Fruit fly (Drosophila melanogaster) whole organism, prepupa: Measurements from ENCODE around the gene Cyp309a2.

Source experiments
- Blimp-1 ChIP-seq: fragments of 200-800 bp; sonication (Bioruptor generic); optimal IDR thresholded peaks from 3 replicates; lab custom pipeline; 2017; ENCODE audit warnings: missing biosample characterization, missing genetic modification characterization, mild to moderate bottlenecking, moderate library complexity, missing genetic modification reagents
- CG10631 ChIP-seq: fragments of 200-800 bp; sonication (Bioruptor generic); optimal IDR thresholded peaks from 2 replicates; lab custom pipeline; 2016; ENCODE audit warnings: missing biosample characterization, missing genetic modification characterization
- CG10669 ChIP-seq: fragments of 200-800 bp; sonication (Bioruptor generic); optimal IDR thresholded peaks from 3 replicates; lab custom pipeline; 2018; ENCODE audit warnings: missing biosample characterization, mild to moderate bottlenecking, missing genetic modification characterization, moderate library complexity
- CG11294 ChIP-seq: fragments of 200-800 bp; sonication (Bioruptor generic); IDR thresholded peaks from 2 replicates; pipeline ENCODE4 v1.3.6; 2022; ENCODE audit warnings: missing biosample characterization, missing genetic modification characterization
- CG11762 ChIP-seq: fragments of 200-800 bp; sonication (Bioruptor generic); optimal IDR thresholded peaks from 3 replicates; lab custom pipeline; 2016; ENCODE audit warnings: missing biosample characterization, missing genetic modification characterization; ENCODE audit not compliant: insufficient read depth
- CG16779 ChIP-seq: fragments of 200-800 bp; sonication (Bioruptor generic); optimal IDR thresholded peaks from 3 replicates; lab custom pipeline; 2017; ENCODE audit warnings: missing biosample characterization, mild to moderate bottlenecking, missing genetic modification characterization
- CG31627 ChIP-seq: fragments of 200-800 bp; sonication (Bioruptor generic); optimal IDR thresholded peaks from 3 replicates; lab custom pipeline; 2016; ENCODE audit warnings: missing biosample characterization, missing genetic modification characterization
- CG32006 ChIP-seq: fragments of 200-800 bp; sonication (Bioruptor generic); optimal IDR thresholded peaks from 3 replicates; lab custom pipeline; 2017; ENCODE audit warnings: missing biosample characterization, mild to moderate bottlenecking, missing genetic modification characterization
- CG3919 ChIP-seq: fragments of 200-800 bp; sonication (Bioruptor generic); optimal IDR thresholded peaks from 3 replicates; lab custom pipeline; 2016; ENCODE audit warnings: missing biosample characterization, missing genetic modification characterization
- CG4318 ChIP-seq: fragments of 200-800 bp; sonication (Bioruptor generic); optimal IDR thresholded peaks from 3 replicates; lab custom pipeline; 2017; ENCODE audit warnings: missing biosample characterization, mild to moderate bottlenecking, missing genetic modification characterization
- CG6163 ChIP-seq: fragments of 200-800 bp; sonication (Bioruptor generic); IDR thresholded peaks from 3 replicates; pipeline ENCODE4 v1.3.6; 2022; ENCODE audit warnings: missing biosample characterization, missing genetic modification characterization
- CG6808 ChIP-seq: fragments of 200-800 bp; sonication (Bioruptor generic); optimal IDR thresholded peaks from 3 replicates; lab custom pipeline; 2017; ENCODE audit warnings: missing biosample characterization, missing genetic modification characterization, mild to moderate bottlenecking, moderate library complexity, missing genetic modification reagents
- CG7368 ChIP-seq: fragments of 200-800 bp; sonication (Bioruptor generic); optimal IDR thresholded peaks from 3 replicates; lab custom pipeline; 2016; ENCODE audit warnings: missing biosample characterization, missing genetic modification characterization
- CG8119 ChIP-seq: fragments of 200-800 bp; sonication (Bioruptor generic); IDR thresholded peaks from 3 replicates; pipeline ENCODE4 v1.3.6; 2022; ENCODE audit warnings: missing biosample characterization, missing genetic modification characterization
- CG8319 ChIP-seq: fragments of 200-800 bp; sonication (Bioruptor generic); optimal IDR thresholded peaks from 3 replicates; lab custom pipeline; 2016; ENCODE audit warnings: missing biosample characterization, missing genetic modification characterization
- CG8632 ChIP-seq: fragments of 200-800 bp; sonication (Bioruptor generic); optimal IDR thresholded peaks from 3 replicates; lab custom pipeline; 2016; ENCODE audit warnings: missing biosample characterization, missing genetic modification characterization
- CG9139 ChIP-seq: fragments of 200-800 bp; sonication (Bioruptor generic); optimal IDR thresholded peaks from 3 replicates; lab custom pipeline; 2017; ENCODE audit warnings: missing biosample characterization, mild to moderate bottlenecking, missing genetic modification characterization
- Eip75B ChIP-seq: fragments of 200-800 bp; sonication (Bioruptor generic); optimal IDR thresholded peaks from 3 replicates; lab custom pipeline; 2016; ENCODE audit warnings: missing biosample characterization, missing genetic modification characterization
- Eip78C ChIP-seq: fragments of 200-800 bp; sonication (Bioruptor generic); peaks from one replicate; lab custom pipeline; 2016; ENCODE audit warnings: missing biosample characterization, missing genetic modification characterization
- Eip93F ChIP-seq: fragments of 200-800 bp; sonication (Bioruptor generic); optimal IDR thresholded peaks from 2 replicates; lab custom pipeline; 2016; ENCODE audit warnings: missing biosample characterization, mild to moderate bottlenecking, missing genetic modification characterization
- Ets21C ChIP-seq: fragments of 200-800 bp; sonication (Bioruptor generic); optimal IDR thresholded peaks from 3 replicates; lab custom pipeline; 2016; ENCODE audit warnings: missing biosample characterization, missing genetic modification characterization
- Ets96B ChIP-seq: fragments of 200-800 bp; optimal IDR thresholded peaks from 2 replicates; lab custom pipeline; 2019; ENCODE audit warnings: missing biosample characterization, mild to moderate bottlenecking, missing genetic modification characterization, moderate library complexity
- Gug ChIP-seq: fragments of 200-800 bp; sonication (Bioruptor generic); IDR thresholded peaks from 2 replicates; pipeline ENCODE4 v1.3.6; 2022; ENCODE audit warnings: missing biosample characterization, missing genetic modification characterization
- Hr39 ChIP-seq: fragments of 200-800 bp; sonication (Bioruptor generic); optimal IDR thresholded peaks from 2 replicates; lab custom pipeline; 2016; ENCODE audit warnings: missing biosample characterization, missing genetic modification characterization
- Hr4 ChIP-seq: fragments of 200-800 bp; sonication (Bioruptor generic); optimal IDR thresholded peaks from 3 replicates; lab custom pipeline; 2016; ENCODE audit warnings: missing biosample characterization, missing genetic modification characterization
- Lpt ChIP-seq: fragments of 200-800 bp; sonication (Bioruptor generic); optimal IDR thresholded peaks from 3 replicates; lab custom pipeline; 2016; ENCODE audit warnings: missing biosample characterization, missing genetic modification characterization
- Met ChIP-seq: fragments of 200-800 bp; sonication (Bioruptor generic); optimal IDR thresholded peaks from 3 replicates; lab custom pipeline; 2016; ENCODE audit warnings: missing biosample characterization, missing genetic modification characterization
- Sox102F ChIP-seq: fragments of 200-800 bp; sonication (Bioruptor generic); optimal IDR thresholded peaks from 2 replicates; lab custom pipeline; 2016; ENCODE audit warnings: missing biosample characterization, mild to moderate bottlenecking, missing genetic modification characterization
- Sox14 ChIP-seq: fragments of 200-800 bp; sonication (Bioruptor generic); optimal IDR thresholded peaks from 3 replicates; lab custom pipeline; 2016; ENCODE audit warnings: missing biosample characterization, missing genetic modification characterization
- Sox15 ChIP-seq: fragments of 200-800 bp; sonication (Bioruptor generic); optimal IDR thresholded peaks from 3 replicates; lab custom pipeline; 2016; ENCODE audit warnings: missing biosample characterization, missing genetic modification characterization
- achi ChIP-seq: fragments of 200-800 bp; sonication (Bioruptor generic); optimal IDR thresholded peaks from 3 replicates; lab custom pipeline; 2016; ENCODE audit warnings: missing biosample characterization, missing genetic modification characterization
- acj6 ChIP-seq: fragments of 200-800 bp; sonication (Bioruptor generic); optimal IDR thresholded peaks from 3 replicates; lab custom pipeline; 2016; ENCODE audit warnings: missing biosample characterization, missing genetic modification characterization
- cyc ChIP-seq: fragments of 200-800 bp; sonication (Bioruptor generic); optimal IDR thresholded peaks from 3 replicates; lab custom pipeline; 2016; ENCODE audit warnings: missing biosample characterization, missing genetic modification characterization
- dac ChIP-seq: fragments of 200-800 bp; sonication (Bioruptor generic); optimal IDR thresholded peaks from 2 replicates; lab custom pipeline; 2017; ENCODE audit warnings: missing biosample characterization, mild to moderate bottlenecking, missing genetic modification characterization
- dsx ChIP-seq: fragments of 200-800 bp; optimal IDR thresholded peaks from 3 replicates; lab custom pipeline; 2019; ENCODE audit warnings: missing biosample characterization, mild to moderate bottlenecking, missing genetic modification characterization, moderate library complexity; ENCODE audit not compliant: poor library complexity, severe bottlenecking
- esn ChIP-seq: fragments of 200-800 bp; sonication (Bioruptor generic); optimal IDR thresholded peaks from 2 replicates; lab custom pipeline; 2016; ENCODE audit warnings: missing biosample characterization, mild to moderate bottlenecking, missing genetic modification characterization, moderate library complexity
- fd85E ChIP-seq: fragments of 200-800 bp; sonication (Bioruptor generic); optimal IDR thresholded peaks from 3 replicates; lab custom pipeline; 2016; ENCODE audit warnings: missing biosample characterization, missing genetic modification characterization
- lz ChIP-seq: fragments of 200-800 bp; sonication (Bioruptor generic); optimal IDR thresholded peaks from 3 replicates; lab custom pipeline; 2016; ENCODE audit warnings: missing biosample characterization, missing genetic modification characterization
- pdm3 ChIP-seq: fragments of 200-800 bp; sonication (Bioruptor generic); optimal IDR thresholded peaks from 3 replicates; lab custom pipeline; 2016; ENCODE audit warnings: missing biosample characterization, missing genetic modification characterization
- salr ChIP-seq, 2 experiments: fragments of 200-800 bp; sonication (Bioruptor generic); optimal IDR thresholded peaks; 3 replicates each; lab custom pipeline; 2016 to 2018; ENCODE audit warnings: missing biosample characterization in 2 of 2, missing genetic modification characterization in 2 of 2, mild to moderate bottlenecking in 1 of 2
- spab ChIP-seq: fragments of 200-800 bp; sonication (Bioruptor generic); optimal IDR thresholded peaks from 2 replicates; lab custom pipeline; 2017; ENCODE audit warnings: missing biosample characterization, mild to moderate bottlenecking, missing genetic modification characterization, missing genetic modification reagents
- ss ChIP-seq, 2 experiments: fragments of 200-800 bp; sonication (Bioruptor generic); optimal IDR thresholded peaks; 2 replicates in 1 of 2; 3 replicates in 1 of 2; lab custom pipeline; 2017 to 2018; ENCODE audit warnings: mild to moderate bottlenecking in 2 of 2, missing biosample characterization in 2 of 2, missing genetic modification characterization in 2 of 2, moderate library complexity in 1 of 2
- svp ChIP-seq: fragments of 200-800 bp; sonication (Bioruptor generic); peaks from one replicate; lab custom pipeline; 2016; ENCODE audit warnings: missing biosample characterization, missing genetic modification characterization

The Cyp309a2 gene

DNA sequence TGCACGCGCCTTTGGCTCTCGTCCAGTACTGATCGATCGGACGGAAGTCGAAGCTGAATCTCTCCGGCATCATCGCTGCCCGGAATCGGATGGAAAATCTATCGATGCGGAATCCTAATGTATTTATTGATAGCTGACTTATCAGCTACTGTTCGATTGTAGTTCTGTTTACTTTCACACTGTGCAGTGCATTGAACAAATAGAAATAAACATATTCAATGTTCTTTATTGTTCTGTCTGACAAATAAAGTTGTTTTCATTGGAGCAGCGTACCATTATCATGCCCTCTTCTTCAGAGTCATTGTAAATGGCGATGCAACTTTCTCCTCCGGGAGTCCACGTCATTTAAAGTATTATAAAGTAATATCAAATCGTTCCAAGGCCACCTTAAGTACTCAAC, at the start of gene Cyp309a2:
Gene Cyp309a2, minus strand, starts transcription at position 101 of the 400 bp plus-strand sequence.
- TF ChIP-seq Eip78C (GFP tag; lab: Kevin White, UChicago) (peak; percentile 31), Sox15 (GFP tag; lab: Kevin White, UChicago) (no peak)

DNA sequence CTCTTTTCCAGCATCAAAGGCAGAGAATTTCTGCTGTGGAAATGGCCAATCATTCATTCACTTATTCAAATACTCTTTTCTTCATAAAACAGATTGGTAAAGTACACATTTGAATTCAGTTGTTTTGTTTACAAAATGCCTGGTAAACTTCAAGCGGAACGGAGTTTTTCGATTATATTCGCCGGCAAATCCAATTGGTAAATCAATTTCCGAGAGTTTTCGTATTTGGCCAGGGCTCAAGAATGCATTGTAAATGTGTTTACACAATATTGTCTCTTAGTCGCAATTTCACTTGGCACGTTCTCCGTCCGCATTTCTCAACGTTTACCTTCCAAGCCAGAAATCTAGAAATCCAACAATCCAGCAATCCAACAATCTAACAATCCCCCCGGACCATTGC, 47.0 kb upstream of the Cyp309a2 start, which contains the start of gene CG43403:
Gene CG43403, plus strand, starts transcription at position 301 of the 400 bp plus-strand sequence.
- TF ChIP-seq ss (GFP tag; optimal IDR thresholded peaks at IDR 0.05; lab: Kevin White, UChicago) (no peak), cyc (GFP tag; lab: Kevin White, UChicago) (no peak), Sox15 (GFP tag; lab: Kevin White, UChicago) (no peak), Blimp-1 (GFP tag; lab: Kevin White, UChicago) (no peak), pdm3 (GFP tag; lab: Kevin White, UChicago) (no peak), Met (GFP tag; lab: Kevin White, UChicago) (no peak), CG8319 (GFP tag; lab: Kevin White, UChicago) (no peak), achi (no peak), Sox14 (no peak)
- TF ChIP-seq, all 60 proteins: peak for 0

DNA sequence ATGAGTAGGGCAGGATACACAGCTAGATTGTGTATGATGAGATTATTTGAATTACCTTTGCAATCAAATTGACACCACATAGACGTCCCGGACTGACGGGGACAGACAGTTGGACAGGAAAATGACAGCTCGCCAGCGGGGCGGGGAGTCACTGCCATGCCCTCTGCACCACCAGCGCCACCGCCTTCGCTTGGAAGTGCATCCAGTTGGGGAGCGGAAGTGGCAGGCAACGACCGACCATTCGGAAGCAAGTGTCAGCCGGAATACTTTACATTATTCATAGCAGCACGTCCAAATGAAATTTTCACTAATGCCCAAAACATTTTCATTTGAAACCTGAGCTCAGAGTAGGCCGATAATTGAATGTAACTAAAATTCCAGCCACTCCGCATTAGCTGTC, 36.9 kb upstream of the Cyp309a2 start, which contains the start of gene CG15395:
Gene CG15395, plus strand, starts transcription at position 301 of the 400 bp plus-strand sequence.
- TF ChIP-seq fd85E (GFP tag; lab: Kevin White, UChicago) (no peak), Lpt (no peak), CG10669 (GFP tag; lab: Kevin White, UChicago) (no peak), CG4318 (GFP tag; lab: Kevin White, UChicago) (no peak), esn (GFP tag; lab: Kevin White, UChicago) (no peak), CG10631 (no peak), CG7368 (GFP tag; lab: Kevin White, UChicago) (no peak), Eip93F (GFP tag; lab: Kevin White, UChicago) (no peak), Sox15 (GFP tag; lab: Kevin White, UChicago) (no peak), svp (GFP tag; lab: Kevin White, UChicago) (no peak), CG8632 (no peak), CG6163 (GFP tag; lab: Robert Waterston, UW) (no peak), cyc (GFP tag; lab: Kevin White, UChicago) (no peak), CG11294 (GFP tag; lab: Robert Waterston, UW) (no peak), dsx (GFP tag; lab: Kevin White, UChicago) (no peak), dac (GFP tag; lab: Kevin White, UChicago) (no peak), CG16779 (tag; lab: Kevin White, UChicago) (no peak), Gug (GFP tag; lab: Robert Waterston, UW) (no peak), ss (GFP tag; optimal IDR thresholded peaks at IDR 0.05; lab: Kevin White, UChicago) (no peak)
- TF ChIP-seq, all 60 proteins: peak for 0

DNA sequence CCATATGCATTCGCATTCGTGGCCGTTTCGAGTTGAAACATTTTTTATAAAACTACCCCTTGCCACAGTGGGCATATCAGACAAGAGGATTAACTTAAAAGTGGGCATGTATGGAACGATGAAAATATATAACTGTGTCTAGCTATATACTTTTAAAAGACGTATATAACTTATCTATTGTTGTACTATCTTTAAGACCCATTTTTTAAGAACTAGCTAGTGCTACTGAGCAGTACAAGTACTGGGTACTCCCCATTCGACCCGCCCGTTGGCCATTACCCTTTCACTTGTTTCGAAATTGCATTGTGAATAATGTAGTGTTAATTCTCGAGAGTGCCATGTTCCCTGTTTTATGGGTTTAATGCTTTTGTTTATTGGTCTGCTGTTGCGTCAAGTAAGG, 33.9 kb upstream of the Cyp309a2 start:
- TF ChIP-seq Sox14, result no peak
- no peak for TF ChIP-seq ss (GFP tag; optimal IDR thresholded peaks at IDR 0.05; lab: Kevin White, UChicago)
- peak; percentile 34 for TF ChIP-seq Hr39 (GFP tag; lab: Kevin White, UChicago)
- TF ChIP-seq CG32006 (GFP tag; lab: Kevin White, UChicago), result no peak
- TF ChIP-seq Hr4, result no peak
- TF ChIP-seq CG8119 (GFP tag; lab: Robert Waterston, UW), result no peak
- peak; percentile 3 for TF ChIP-seq Ets21C (GFP tag; lab: Kevin White, UChicago)
- TF ChIP-seq CG8632, result no peak
- TF ChIP-seq CG8319 (GFP tag; lab: Kevin White, UChicago), result no peak
- no peak for TF ChIP-seq salr (GFP tag; optimal IDR thresholded peaks at IDR 0.05; lab: Kevin White, UChicago)
- TF ChIP-seq Eip75B, result no peak
- TF ChIP-seq svp (GFP tag; lab: Kevin White, UChicago), result peak; percentile 72
- TF ChIP-seq spab, result no peak
- no peak for TF ChIP-seq CG6808 (GFP tag; lab: Kevin White, UChicago)
- TF ChIP-seq CG9139, result no peak
- TF ChIP-seq Eip93F (GFP tag; lab: Kevin White, UChicago), result no peak
- peak; percentile 4 for TF ChIP-seq CG3919 (GFP tag; lab: Kevin White, UChicago)
- TF ChIP-seq lz, result peak; percentile 10
- TF ChIP-seq Ets96B (tag; lab: Kevin White, UChicago), result peak; percentile 3
- TF ChIP-seq Sox102F (GFP tag; lab: Kevin White, UChicago), result peak; percentile 9
- peak; percentile 18 for TF ChIP-seq CG31627
- TF ChIP-seq Met (GFP tag; lab: Kevin White, UChicago), result peak; percentile 30
- TF ChIP-seq cyc (GFP tag; lab: Kevin White, UChicago), result peak; percentile 15
- TF ChIP-seq pdm3 (GFP tag; lab: Kevin White, UChicago), result peak; percentile 36
- TF ChIP-seq Eip78C (GFP tag; lab: Kevin White, UChicago), result peak; percentile 64
- no peak for TF ChIP-seq CG11762
- TF ChIP-seq acj6 (GFP tag; lab: Kevin White, UChicago), result peak; percentile 12
- TF ChIP-seq CG10631, result no peak
- peak; percentile 25 for TF ChIP-seq CG10669 (GFP tag; lab: Kevin White, UChicago)
- TF ChIP-seq CG7368 (GFP tag; lab: Kevin White, UChicago), result no peak
